Fruit fly (Drosophila melanogaster): Measurements from ENCODE around the gene I-t.

I-t gene

dm6 chr3R:11657786-11658193 is 46.0 kb upstream of the I-t start (continued):
- TF ChIP-seq Lim3 (GFP tag; IDR thresholded peaks at IDR 0.05) (no peak), pum (GFP tag; optimal IDR thresholded peaks at IDR 0.05) (peak; percentile 4), CG4404 (GFP tag; IDR thresholded peaks at IDR 0.05) (peak; percentile 41), lbe (GFP tag; optimal IDR thresholded peaks at IDR 0.05) (peak; percentile 81), CG3281 (GFP tag; optimal IDR thresholded peaks at IDR 0.05) (peak; percentile 12), Oli (tag; optimal IDR thresholded peaks at IDR 0.05) (no peak), zf30C (GFP tag; optimal IDR thresholded peaks at IDR 0.05) (peak; percentile 84), CG10147 (GFP tag; optimal IDR thresholded peaks at IDR 0.05) (peak; percentile 19), CG16779 (GFP tag; IDR thresholded peaks at IDR 0.05) (no peak), Atf6 (GFP tag; IDR thresholded peaks at IDR 0.05) (no peak), CG12659 (GFP tag; optimal IDR thresholded peaks at IDR 0.05) (no peak), tap (tag; optimal IDR thresholded peaks at IDR 0.05) (peak; percentile 44), CG10267 (tag; optimal IDR thresholded peaks at IDR 0.05) (peak; percentile 16), Dip2 (GFP tag; IDR thresholded peaks at IDR 0.05) (no peak), CG18262 (tag; optimal IDR thresholded peaks at IDR 0.05) (peak; percentile 50), CG15696 (tag; optimal IDR thresholded peaks at IDR 0.05) (no peak), HmgD (GFP tag; optimal IDR thresholded peaks at IDR 0.05) (no peak), CG15514 (GFP tag; optimal IDR thresholded peaks at IDR 0.05) (peak; percentile 15), pnt (GFP tag; optimal IDR thresholded peaks at IDR 0.05) (peak; percentile 35), ewg (GFP tag; optimal IDR thresholded peaks at IDR 0.05) (no peak), ranshi (GFP tag; IDR thresholded peaks at IDR 0.05) (peak; percentile 30; the same call in 1 of the 2 replicates), CG17829 (tag; optimal IDR thresholded peaks at IDR 0.05) (peak; percentile 27), CG2678 (tag; optimal IDR thresholded peaks at IDR 0.05) (peak; percentile 52), CG12769 (tag; optimal IDR thresholded peaks at IDR 0.05) (peak; percentile 74), unc-4 (GFP tag; IDR thresholded peaks at IDR 0.05; ENCODE audit: partially characterized antibody) (no peak), D19A (tag; optimal IDR thresholded peaks at IDR 0.05) (peak; percentile 10), Six4 (GFP tag; optimal IDR thresholded peaks at IDR 0.05) (no peak), yki (optimal IDR thresholded peaks at IDR 0.05) (no peak), Med (GFP tag) (peak; percentile 81), CG13424 (tag; optimal IDR thresholded peaks at IDR 0.05) (peak; percentile 33), crol (GFP tag; IDR thresholded peaks at IDR 0.05) (no peak), phol (tag; optimal IDR thresholded peaks at IDR 0.05) (no peak), sug (tag; optimal IDR thresholded peaks at IDR 0.05) (no peak), Nf-YC (tag; optimal IDR thresholded peaks at IDR 0.05) (peak; percentile 26), Ravus (GFP tag; IDR thresholded peaks at IDR 0.05) (no peak), CG31441 (GFP tag; IDR thresholded peaks at IDR 0.05) (peak; percentile 14; the same call in 1 of the 2 replicates), ind (GFP tag; optimal IDR thresholded peaks at IDR 0.05) (peak; percentile 0), nmo (GFP tag; optimal IDR thresholded peaks at IDR 0.05) (peak; percentile 16), CG12236 (GFP tag; optimal IDR thresholded peaks at IDR 0.05) (peak; percentile 10), dan (GFP tag; IDR thresholded peaks at IDR 0.05) (no peak), MTF-1 (GFP tag; optimal IDR thresholded peaks at IDR 0.05; ENCODE audit: borderline replicate concordance) (no peak), CG32767 (GFP tag; IDR thresholded peaks at IDR 0.05) (no peak), Max (GFP tag; optimal IDR thresholded peaks at IDR 0.05) (no peak), CG11696 (GFP tag; IDR thresholded peaks at IDR 0.05) (no peak), CG17328 (GFP tag; IDR thresholded peaks at IDR 0.05) (peak; percentile 55), Rx (GFP tag; IDR thresholded peaks at IDR 0.05) (no peak), fru (optimal IDR thresholded peaks at IDR 0.05) (no peak), Dbx (GFP tag; IDR thresholded peaks at IDR 0.05) (0 out of 3 replicates have a peak, but pooled peaks have one; percentile 35), bowl (GFP tag; IDR thresholded peaks at IDR 0.05) (no peak), HHEX (GFP tag; optimal IDR thresholded peaks at IDR 0.05) (no peak), kay (GFP tag; optimal IDR thresholded peaks at IDR 0.05) (peak; percentile 57), CG16813 (GFP tag; IDR thresholded peaks at IDR 0.05; ENCODE audit: partially characterized antibody) (no peak)
